Worm (Caenorhabditis elegans) whole organism, L1 larva: ENCODE measurements around the gene F21G4.3.

Experiments
- C16A3.4 ChIP-seq: fragments of 150-350 bp; optimal IDR thresholded peaks from 2 replicates; lab custom pipeline; 2014; ENCODE audit warnings: missing biosample characterization, missing genetic modification characterization
- F16B12.6 ChIP-seq: fragments of 150-350 bp; optimal IDR thresholded peaks from 2 replicates; lab custom pipeline; 2014; ENCODE audit warnings: missing biosample characterization, missing genetic modification characterization
- blmp-1 ChIP-seq: fragments of 150-350 bp; optimal IDR thresholded peaks from 2 replicates; lab custom pipeline; 2014; ENCODE audit warnings: missing biosample characterization, missing genetic modification characterization
- ceh-82 ChIP-seq, 3 experiments: fragments of 150-350 bp in 1 of 3; sonication (generic microtip) in 2 of 3; optimal IDR thresholded peaks; 2 replicates each; lab custom pipeline; 2014 to 2017; ENCODE audit warnings: missing biosample characterization in 3 of 3, missing genetic modification characterization in 3 of 3
- ceh-88 ChIP-seq: fragments of 200-800 bp; sonication (Bioruptor generic); IDR thresholded peaks from 2 replicates; pipeline ENCODE4 v1.3.6; 2022; ENCODE audit warnings: missing genetic modification characterization, missing compliant biosample characterization
- dpl-1 ChIP-seq, 3 experiments: fragments of 150-350 bp in 2 of 3; sonication (generic microtip) in 1 of 3; optimal IDR thresholded peaks; 2 replicates each; lab custom pipeline; 2014 to 2017; ENCODE audit warnings: missing biosample characterization in 3 of 3, missing genetic modification characterization in 3 of 3, missing genetic modification reagents in 3 of 3
- dsc-1 ChIP-seq: sonication (generic microtip); optimal IDR thresholded peaks from 2 replicates; lab custom pipeline; 2016; ENCODE audit warnings: mild to moderate bottlenecking, missing genetic modification characterization, missing compliant biosample characterization
- efl-1 ChIP-seq, 4 experiments: fragments of 150-350 bp; optimal IDR thresholded peaks in 3 of 4; peaks in 1 of 4; 1 replicate in 1 of 4; 2 replicates in 3 of 4; lab custom pipeline; 2014; ENCODE audit warnings: missing biosample characterization in 2 of 4, missing genetic modification characterization in 2 of 4, missing genetic modification reagents in 2 of 4
- efl-3 ChIP-seq: fragments of 200-800 bp; sonication (Bioruptor generic); optimal IDR thresholded peaks from 2 replicates; lab custom pipeline; 2018; ENCODE audit warnings: mild to moderate bottlenecking, missing genetic modification characterization, missing compliant biosample characterization
- elt-3 ChIP-seq, 6 experiments: fragments of 150-350 bp in 1 of 6; sonication (generic microtip); optimal IDR thresholded peaks; 2 replicates each; lab custom pipeline; 2017 to 2018; ENCODE audit warnings: missing biosample characterization in 6 of 6, missing genetic modification characterization in 6 of 6, inconsistent platforms in 1 of 6
- ets-5 ChIP-seq: fragments of 200-800 bp; sonication (Bioruptor generic); IDR thresholded peaks from 2 replicates; pipeline ENCODE4 v1.3.6; 2022; ENCODE audit warnings: missing genetic modification characterization, missing compliant biosample characterization
- fkh-4 ChIP-seq: sonication (generic microtip); optimal IDR thresholded peaks from 2 replicates; lab custom pipeline; 2016; ENCODE audit warnings: missing compliant biosample characterization, missing genetic modification characterization, borderline replicate concordance
- fkh-8 ChIP-seq: sonication (generic microtip); optimal IDR thresholded peaks from 2 replicates; lab custom pipeline; 2016; ENCODE audit warnings: mild to moderate bottlenecking, missing genetic modification characterization, missing compliant biosample characterization
- fos-1 ChIP-seq: fragments of 150-350 bp; optimal IDR thresholded peaks from 2 replicates; lab custom pipeline; 2014; ENCODE audit warnings: missing biosample characterization, missing genetic modification characterization
- hpl-2 ChIP-seq: fragments of 150-350 bp; optimal IDR thresholded peaks from 2 replicates; lab custom pipeline; 2014; ENCODE audit warnings: missing biosample characterization, missing genetic modification reagents, missing genetic modification characterization
- irx-1 ChIP-seq: sonication (generic microtip); optimal IDR thresholded peaks from 2 replicates; lab custom pipeline; 2016; ENCODE audit warnings: missing genetic modification characterization, missing compliant biosample characterization
- jun-1 ChIP-seq: fragments of 150-350 bp; optimal IDR thresholded peaks from 2 replicates; lab custom pipeline; 2014; ENCODE audit warnings: missing biosample characterization, missing genetic modification reagents, missing genetic modification characterization
- lin-13 ChIP-seq: fragments of 150-350 bp; optimal IDR thresholded peaks from 2 replicates; lab custom pipeline; 2014; ENCODE audit warnings: missing biosample characterization, missing genetic modification reagents, missing genetic modification characterization
- lin-15B ChIP-seq: fragments of 150-350 bp; sonication (generic microtip); optimal IDR thresholded peaks from 3 replicates; lab custom pipeline; 2014; ENCODE audit warnings: missing biosample characterization, missing genetic modification characterization
- lsy-2 ChIP-seq, 2 experiments: fragments of 150-350 bp; optimal IDR thresholded peaks; 2 replicates each; lab custom pipeline; 2014; ENCODE audit warnings: missing biosample characterization in 2 of 2, missing genetic modification characterization in 2 of 2
- mdl-1 ChIP-seq, 2 experiments: fragments of 150-350 bp; optimal IDR thresholded peaks; 2 replicates each; lab custom pipeline; 2014 to 2017; ENCODE audit warnings: missing biosample characterization in 2 of 2, missing genetic modification characterization in 2 of 2, inconsistent platforms in 1 of 2
- mep-1 ChIP-seq: fragments of 150-350 bp; optimal IDR thresholded peaks from 2 replicates; lab custom pipeline; 2014; ENCODE audit warnings: missing biosample characterization, missing genetic modification characterization
- nhr-19 ChIP-seq: fragments of 200-800 bp; sonication (Bioruptor generic); conservative IDR thresholded peaks from 2 replicates; pipeline ENCODE4 v1.3.6; 2022; ENCODE audit warnings: missing genetic modification characterization, missing compliant biosample characterization
- nhr-28 ChIP-seq: fragments of 150-350 bp; optimal IDR thresholded peaks from 2 replicates; lab custom pipeline; 2014; ENCODE audit warnings: missing biosample characterization, missing genetic modification characterization
- nhr-47 ChIP-seq: sonication (generic microtip); optimal IDR thresholded peaks from 2 replicates; lab custom pipeline; 2016; ENCODE audit warnings: mild to moderate bottlenecking, missing genetic modification characterization, moderate library complexity, missing compliant biosample characterization
- nhr-71 ChIP-seq: sonication (generic microtip); optimal IDR thresholded peaks from 2 replicates; lab custom pipeline; 2016; ENCODE audit warnings: mild to moderate bottlenecking, missing genetic modification characterization, moderate library complexity, missing compliant biosample characterization
- nhr-76 ChIP-seq: sonication (generic microtip); optimal IDR thresholded peaks from 2 replicates; lab custom pipeline; 2017; ENCODE audit warnings: missing biosample characterization, missing genetic modification characterization
- nhr-77 ChIP-seq: fragments of 150-350 bp; optimal IDR thresholded peaks from 2 replicates; lab custom pipeline; 2014; ENCODE audit warnings: missing biosample characterization, missing genetic modification characterization
- nhr-85 ChIP-seq: sonication (generic microtip); peaks from one replicate; lab custom pipeline; 2016; ENCODE audit warnings: missing genetic modification characterization, inconsistent platforms, missing compliant biosample characterization
- nhr-90 ChIP-seq: sonication (generic microtip); optimal IDR thresholded peaks from 2 replicates; lab custom pipeline; 2016; ENCODE audit warnings: mild to moderate bottlenecking, missing genetic modification characterization, missing compliant biosample characterization; ENCODE audit not compliant: poor library complexity
- rnt-1 ChIP-seq: sonication (generic microtip); optimal IDR thresholded peaks from 2 replicates; lab custom pipeline; 2016; ENCODE audit warnings: mild to moderate bottlenecking, missing genetic modification characterization, moderate library complexity, missing compliant biosample characterization
- snpc-4 ChIP-seq: fragments of 150-350 bp; optimal IDR thresholded peaks from 2 replicates; lab custom pipeline; 2014; ENCODE audit warnings: missing biosample characterization, missing genetic modification characterization
- snu-23 ChIP-seq: sonication (generic microtip); optimal IDR thresholded peaks from 2 replicates; lab custom pipeline; 2016; ENCODE audit warnings: missing genetic modification characterization, missing compliant biosample characterization
- sox-4 ChIP-seq: sonication (generic microtip); optimal IDR thresholded peaks from 2 replicates; lab custom pipeline; 2016; ENCODE audit warnings: missing genetic modification characterization, missing compliant biosample characterization
- swsn-7 ChIP-seq: sonication (generic microtip); optimal IDR thresholded peaks from 2 replicates; lab custom pipeline; 2016; ENCODE audit warnings: missing genetic modification characterization, missing compliant biosample characterization
- tbx-2 ChIP-seq: sonication (generic microtip); optimal IDR thresholded peaks from 2 replicates; lab custom pipeline; 2016; ENCODE audit warnings: missing genetic modification characterization, missing compliant biosample characterization
- unc-62 ChIP-seq: fragments of 150-350 bp; optimal IDR thresholded peaks from 2 replicates; lab custom pipeline; 2014; ENCODE audit warnings: missing biosample characterization, missing genetic modification reagents, missing genetic modification characterization
- unc-86 ChIP-seq: sonication (generic microtip); optimal IDR thresholded peaks from 2 replicates; lab custom pipeline; 2016; ENCODE audit warnings: missing genetic modification characterization, missing compliant biosample characterization
- zag-1 ChIP-seq: fragments of 150-350 bp; optimal IDR thresholded peaks from 2 replicates; lab custom pipeline; 2014; ENCODE audit warnings: missing biosample characterization, missing genetic modification characterization
- zip-4 ChIP-seq: fragments of 200-800 bp; sonication (Bioruptor generic); optimal IDR thresholded peaks from 2 replicates; lab custom pipeline; 2018; ENCODE audit warnings: mild to moderate bottlenecking, missing genetic modification characterization, moderate library complexity, missing compliant biosample characterization

Gene F21G4.3

ce11 chrX:9899426-9900131 lies 4.6 kb downstream of the F21G4.3 start, which contains the start of gene phf-34 (continued):
- TF ChIP-seq mdl-1 (tag; optimal IDR thresholded peaks at IDR 0.05; lab: Kevin White, UChicago) (peak in 1 of 2 experiments; percentile 44), efl-1 (optimal IDR thresholded peaks at IDR 0.05; lab: Kevin White, UChicago) (peak in 1 of 2 experiments; percentile 50), efl-1 (GFP tag; optimal IDR thresholded peaks at IDR 0.05 in 1 of 2; lab: Kevin White, UChicago) (no peak), fkh-4 (tag; lab: Kevin White, UChicago) (no peak), dpl-1 (GFP tag; optimal IDR thresholded peaks at IDR 0.05; lab: Kevin White, UChicago) (peak in 1 of 3 experiments; percentile 25), hpl-2 (GFP tag; lab: Kevin White, UChicago) (no peak), snu-23 (peak; percentile 72), nhr-47 (peak; percentile 54), sox-4 (tag; lab: Kevin White, UChicago) (no peak), C16A3.4 (peak; percentile 38), tbx-2 (peak; percentile 42), nhr-77 (tag; lab: Kevin White, UChicago) (no peak), ets-5 (GFP tag; lab: Robert Waterston, UW) (no peak), fkh-8 (tag; lab: Kevin White, UChicago) (peak; percentile 63), nhr-19 (no peak; the same call in 1 of the 2 replicates), nhr-28 (no peak), nhr-85 (tag; lab: Kevin White, UChicago) (peak; percentile 55), mep-1 (peak; percentile 68), nhr-90 (tag; lab: Kevin White, UChicago) (no peak), lsy-2 (tag; optimal IDR thresholded peaks at IDR 0.05; lab: Kevin White, UChicago) (peak; percentile 14 to 52), efl-3 (GFP tag; lab: Kevin White, UChicago) (no peak), snpc-4 (tag; lab: Kevin White, UChicago) (peak; percentile 32), nhr-71 (tag; lab: Kevin White, UChicago) (peak; percentile 64), jun-1 (peak; percentile 1), lin-15B (tag; lab: Kevin White, UChicago) (no peak), swsn-7 (tag; lab: Kevin White, UChicago) (peak; percentile 54), dsc-1 (peak; percentile 9)

- TF ChIP-seq fos-1 (no peak), zip-4 (no peak), zag-1 (no peak), elt-3 (tag; optimal IDR thresholded peaks at IDR 0.05; lab: Kevin White, UChicago) (no peak), lin-13 (GFP tag; lab: Kevin White, UChicago) (no peak), unc-62 (GFP tag; lab: Kevin White, UChicago) (no peak), ceh-88 (GFP tag; lab: Robert Waterston, UW) (no peak), nhr-76 (no peak), swsn-7 (tag; lab: Kevin White, UChicago) (no peak), unc-86 (tag; lab: Kevin White, UChicago) (no peak), tbx-2 (no peak), blmp-1 (tag; lab: Kevin White, UChicago) (no peak), hpl-2 (GFP tag; lab: Kevin White, UChicago) (no peak), ceh-82 (tag; optimal IDR thresholded peaks at IDR 0.05; lab: Kevin White, UChicago) (no peak), F16B12.6 (tag; lab: Kevin White, UChicago) (no peak)
Observed at ce11 chrX:9905840-9906239, 10.9 kb downstream of the F21G4.3 start, which contains the start of gene F21G4.5. Gene F21G4.5 (plus strand): TSS chrX:9906140.

ce11 chrX:9917362-9917761 lies 22.4 kb downstream of the F21G4.3 start, which contains the start of gene F21G4.6:
Gene F21G4.6 (minus strand): TSS chrX:9917448.
- TF ChIP-seq nhr-19 = no peak
- TF ChIP-seq rnt-1 (tag; lab: Kevin White, UChicago) = peak; percentile 56
- no peak for TF ChIP-seq unc-62 (GFP tag; lab: Kevin White, UChicago)
- TF ChIP-seq irx-1 (tag; lab: Kevin White, UChicago) = no peak
- TF ChIP-seq ceh-88 (GFP tag; lab: Robert Waterston, UW) = no peak
- TF ChIP-seq, all 84 proteins: peak for 1
